Fruit fly (Drosophila melanogaster) whole organism, embryonic: ENCODE measurements around the gene Sk1.
A peak's percentile ranks its signal among the peaks of the same experiment; 100 is the strongest.

Experiments used
- Asciz ChIP-seq: fragments of 200-800 bp; sonication (Bioruptor generic); optimal IDR thresholded peaks from 2 replicates; lab custom pipeline; 2017; ENCODE audit warnings: missing biosample characterization, mild to moderate bottlenecking, missing genetic modification characterization, missing genetic modification reagents
- CG10274 ChIP-seq: fragments of 200-800 bp; sonication (Bioruptor generic); optimal IDR thresholded peaks from 3 replicates; lab custom pipeline; 2017; ENCODE audit warnings: missing biosample characterization, mild to moderate bottlenecking, missing genetic modification characterization
- CG11723 ChIP-seq: fragments of 200-800 bp; sonication (Bioruptor generic); optimal IDR thresholded peaks from 2 replicates; lab custom pipeline; 2017; ENCODE audit warnings: missing biosample characterization, mild to moderate bottlenecking, missing genetic modification characterization
- CG12104 ChIP-seq: fragments of 200-800 bp; sonication (Bioruptor generic); optimal IDR thresholded peaks from 3 replicates; lab custom pipeline; 2016; ENCODE audit warnings: missing biosample characterization, missing genetic modification characterization
- CG12744 ChIP-seq: fragments of 200-800 bp; sonication (Bioruptor generic); optimal IDR thresholded peaks from 2 replicates; lab custom pipeline; 2016; ENCODE audit warnings: missing biosample characterization, missing genetic modification characterization
- CG12769 ChIP-seq: fragments of 200-800 bp; sonication (Bioruptor generic); optimal IDR thresholded peaks from 2 replicates; lab custom pipeline; 2019; ENCODE audit warnings: missing biosample characterization, mild to moderate bottlenecking, missing genetic modification characterization, moderate library complexity
- CG13296 ChIP-seq: fragments of 200-800 bp; sonication (Bioruptor generic); optimal IDR thresholded peaks from 3 replicates; lab custom pipeline; 2018; ENCODE audit warnings: missing biosample characterization, mild to moderate bottlenecking, missing genetic modification characterization
- CG13424 ChIP-seq: fragments of 200-800 bp; sonication (Bioruptor generic); optimal IDR thresholded peaks from 2 replicates; lab custom pipeline; 2019; ENCODE audit warnings: missing biosample characterization, mild to moderate bottlenecking, missing genetic modification characterization, moderate library complexity
- CG15514 ChIP-seq: fragments of 200-800 bp; sonication (Bioruptor generic); optimal IDR thresholded peaks from 3 replicates; lab custom pipeline; 2017; ENCODE audit warnings: missing biosample characterization, missing genetic modification characterization, mild to moderate bottlenecking, moderate library complexity, missing genetic modification reagents
- CG17359 ChIP-seq: fragments of 200-800 bp; sonication (Bioruptor generic); optimal IDR thresholded peaks from 3 replicates; lab custom pipeline; 2018; ENCODE audit warnings: missing biosample characterization, mild to moderate bottlenecking, missing genetic modification characterization, moderate library complexity
- CG18619 ChIP-seq: fragments of 200-800 bp; sonication (Bioruptor generic); optimal IDR thresholded peaks from 3 replicates; lab custom pipeline; 2017; ENCODE audit warnings: missing biosample characterization, mild to moderate bottlenecking, missing genetic modification characterization
- CG31365 ChIP-seq: fragments of 200-800 bp; sonication (Bioruptor generic); optimal IDR thresholded peaks from 2 replicates; lab custom pipeline; 2018; ENCODE audit warnings: missing biosample characterization, mild to moderate bottlenecking, missing genetic modification characterization
- CG4328 ChIP-seq: fragments of 200-800 bp; sonication (Bioruptor generic); optimal IDR thresholded peaks from 3 replicates; lab custom pipeline; 2017; ENCODE audit warnings: missing biosample characterization, missing genetic modification reagents, missing genetic modification characterization
- ERR ChIP-seq: fragments of 200-800 bp; sonication (Bioruptor generic); optimal IDR thresholded peaks from 2 replicates; lab custom pipeline; 2016; ENCODE audit warnings: missing biosample characterization, missing genetic modification characterization
- Fer3 ChIP-seq: fragments of 200-800 bp; sonication (Bioruptor generic); optimal IDR thresholded peaks from 2 replicates; lab custom pipeline; 2018; ENCODE audit warnings: missing biosample characterization, mild to moderate bottlenecking, missing genetic modification characterization, moderate library complexity
- Hand ChIP-seq: fragments of 200-800 bp; sonication (Bioruptor generic); optimal IDR thresholded peaks from 2 replicates; lab custom pipeline; 2017; ENCODE audit warnings: mild to moderate bottlenecking, missing biosample characterization, missing genetic modification reagents, missing genetic modification characterization
- Hr51 ChIP-seq, 2 experiments: fragments of 200-800 bp; sonication (Bioruptor generic); optimal IDR thresholded peaks; 2 replicates in 1 of 2; 3 replicates in 1 of 2; lab custom pipeline; 2016 to 2018; ENCODE audit warnings: missing biosample characterization in 2 of 2, missing genetic modification characterization in 2 of 2, mild to moderate bottlenecking in 1 of 2, moderate library complexity in 1 of 2
- Hsf ChIP-seq: fragments of 200-800 bp; sonication (Bioruptor generic); optimal IDR thresholded peaks from 3 replicates; lab custom pipeline; 2016; ENCODE audit warnings: missing biosample characterization, missing genetic modification characterization
- Meics ChIP-seq: fragments of 200-800 bp; sonication (Bioruptor generic); optimal IDR thresholded peaks from 2 replicates; lab custom pipeline; 2017; ENCODE audit warnings: missing biosample characterization, mild to moderate bottlenecking, missing genetic modification characterization
- NFAT ChIP-seq: fragments of 200-800 bp; sonication (Bioruptor generic); IDR thresholded peaks from 2 replicates; pipeline ENCODE4 v1.3.6; 2022; ENCODE audit warnings: missing biosample characterization, missing genetic modification characterization
- Nf-YB ChIP-seq: fragments of 200-800 bp; sonication (Bioruptor generic); optimal IDR thresholded peaks from 3 replicates; lab custom pipeline; 2019; ENCODE audit warnings: missing biosample characterization, mild to moderate bottlenecking, missing genetic modification characterization, moderate library complexity
- Nf-YC ChIP-seq: fragments of 200-800 bp; optimal IDR thresholded peaks from 3 replicates; lab custom pipeline; 2019; ENCODE audit warnings: missing biosample characterization, mild to moderate bottlenecking, missing genetic modification characterization, moderate library complexity
- Oli ChIP-seq: fragments of 200-800 bp; sonication (Bioruptor generic); optimal IDR thresholded peaks from 2 replicates; lab custom pipeline; 2018; ENCODE audit warnings: missing biosample characterization, mild to moderate bottlenecking, missing genetic modification characterization, moderate library complexity
- Ravus ChIP-seq: fragments of 200-800 bp; sonication (Bioruptor generic); IDR thresholded peaks from 2 replicates; pipeline ENCODE4 v1.3.6; 2022; ENCODE audit warnings: missing biosample characterization, missing genetic modification characterization
- Rfx ChIP-seq: fragments of 200-800 bp; sonication (Bioruptor generic); IDR thresholded peaks from 2 replicates; pipeline ENCODE4 v1.3.6; 2022; ENCODE audit warnings: missing biosample characterization, missing genetic modification characterization
- Sox100B ChIP-seq: fragments of 200-800 bp; sonication (Bioruptor generic); optimal IDR thresholded peaks from 3 replicates; lab custom pipeline; 2018; ENCODE audit warnings: missing biosample characterization, mild to moderate bottlenecking, missing genetic modification characterization
- TFAM ChIP-seq: fragments of 200-800 bp; sonication (Bioruptor generic); optimal IDR thresholded peaks from 2 replicates; lab custom pipeline; 2017; ENCODE audit warnings: missing biosample characterization, missing genetic modification characterization, inconsistent platforms
- Vsx1 ChIP-seq: fragments of 200-800 bp; sonication (Bioruptor generic); optimal IDR thresholded peaks from 2 replicates; lab custom pipeline; 2017; ENCODE audit warnings: missing biosample characterization, mild to moderate bottlenecking, missing genetic modification characterization, missing genetic modification reagents
- al ChIP-seq: fragments of 200-800 bp; sonication (Bioruptor generic); IDR thresholded peaks from 2 replicates; pipeline ENCODE4 v1.3.6; 2022; ENCODE audit warnings: missing biosample characterization, missing genetic modification characterization
- az2 ChIP-seq: fragments of 200-800 bp; sonication (Bioruptor generic); optimal IDR thresholded peaks from 3 replicates; lab custom pipeline; 2016; ENCODE audit warnings: missing biosample characterization, missing genetic modification characterization
- crc ChIP-seq: fragments of 200-800 bp; sonication (Bioruptor generic); optimal IDR thresholded peaks from 2 replicates; lab custom pipeline; 2016; ENCODE audit warnings: missing biosample characterization, missing genetic modification characterization
- dimm ChIP-seq: fragments of 200-800 bp; sonication (Bioruptor generic); IDR thresholded peaks from 2 replicates; pipeline ENCODE4 v1.3.6; 2022; ENCODE audit warnings: missing biosample characterization, missing genetic modification characterization
- exex ChIP-seq: fragments of 200-800 bp; sonication (Bioruptor generic); optimal IDR thresholded peaks from 4 replicates; lab custom pipeline; 2018; ENCODE audit warnings: missing biosample characterization, mild to moderate bottlenecking, missing genetic modification characterization, moderate library complexity
- fd3F ChIP-seq: fragments of 200-800 bp; sonication (Bioruptor generic); optimal IDR thresholded peaks from 2 replicates; lab custom pipeline; 2018; ENCODE audit warnings: missing biosample characterization, mild to moderate bottlenecking, missing genetic modification characterization, moderate library complexity
- ftz-f1 ChIP-seq: fragments of 200-800 bp; sonication (Bioruptor generic); optimal IDR thresholded peaks from 2 replicates; lab custom pipeline; 2016; ENCODE audit warnings: missing biosample characterization, missing genetic modification characterization
- nom ChIP-seq: fragments of 200-800 bp; sonication (Bioruptor generic); optimal IDR thresholded peaks from 2 replicates; lab custom pipeline; 2017; ENCODE audit warnings: missing biosample characterization, missing genetic modification characterization, mild to moderate bottlenecking, moderate library complexity, missing genetic modification reagents
- onecut ChIP-seq: fragments of 200-800 bp; sonication (Bioruptor generic); IDR thresholded peaks from 2 replicates; pipeline ENCODE4 v1.3.6; 2022; ENCODE audit warnings: missing biosample characterization, missing genetic modification characterization
- otp ChIP-seq: fragments of 200-800 bp; sonication (Bioruptor generic); IDR thresholded peaks from 3 replicates; pipeline ENCODE4, ENCODE4 v1.3.6; 2022; ENCODE audit warnings: missing biosample characterization, missing genetic modification characterization
- pb ChIP-seq: fragments of 200-800 bp; sonication (Bioruptor generic); optimal IDR thresholded peaks from 3 replicates; lab custom pipeline; 2016; ENCODE audit warnings: missing biosample characterization, missing genetic modification characterization
- rib ChIP-seq: fragments of 200-800 bp; sonication (Bioruptor generic); IDR thresholded peaks from 2 replicates; pipeline ENCODE4 v1.3.6; 2022; ENCODE audit warnings: missing biosample characterization, missing genetic modification characterization
- row ChIP-seq: fragments of 200-800 bp; sonication (Bioruptor generic); IDR thresholded peaks from 3 replicates; pipeline ENCODE4 v1.3.6; 2022; ENCODE audit warnings: missing biosample characterization, missing genetic modification characterization
- schlank ChIP-seq: fragments of 200-800 bp; sonication (Bioruptor generic); optimal IDR thresholded peaks from 2 replicates; lab custom pipeline; 2018; ENCODE audit warnings: missing biosample characterization, mild to moderate bottlenecking, missing genetic modification characterization
- so ChIP-seq: fragments of 200-800 bp; sonication (Bioruptor generic); IDR thresholded peaks from 3 replicates; pipeline ENCODE4 v1.3.6; 2022; ENCODE audit warnings: missing biosample characterization, missing genetic modification characterization
- stc ChIP-seq: fragments of 200-800 bp; sonication (Bioruptor generic); IDR thresholded peaks from 2 replicates; pipeline ENCODE4 v1.3.6; 2022; ENCODE audit warnings: missing biosample characterization, missing genetic modification characterization
- sug ChIP-seq: fragments of 200-800 bp; optimal IDR thresholded peaks from 2 replicates; lab custom pipeline; 2019; ENCODE audit warnings: missing biosample characterization, mild to moderate bottlenecking, missing genetic modification characterization, moderate library complexity
- tap ChIP-seq: fragments of 200-800 bp; optimal IDR thresholded peaks from 3 replicates; lab custom pipeline; 2019; ENCODE audit warnings: missing biosample characterization, mild to moderate bottlenecking, missing genetic modification characterization, moderate library complexity
- tin ChIP-seq: fragments of 200-800 bp; sonication (Bioruptor generic); optimal IDR thresholded peaks from 3 replicates; lab custom pipeline; 2016; ENCODE audit warnings: missing biosample characterization, missing genetic modification characterization
- trem ChIP-seq: fragments of 200-800 bp; optimal IDR thresholded peaks from 3 replicates; lab custom pipeline; 2019; ENCODE audit warnings: missing biosample characterization, mild to moderate bottlenecking, missing genetic modification characterization, moderate library complexity
- unpg ChIP-seq: fragments of 200-800 bp; sonication (Bioruptor generic); optimal IDR thresholded peaks from 3 replicates; lab custom pipeline; 2018; ENCODE audit warnings: missing biosample characterization, mild to moderate bottlenecking, missing genetic modification characterization, moderate library complexity
- vnd ChIP-seq: fragments of 200-800 bp; sonication (Bioruptor generic); IDR thresholded peaks from 3 replicates; pipeline ENCODE4 v1.3.6; 2022; ENCODE audit warnings: missing biosample characterization, missing genetic modification characterization; ENCODE audit not compliant: partially characterized antibody

Sk1 gene

DNA sequence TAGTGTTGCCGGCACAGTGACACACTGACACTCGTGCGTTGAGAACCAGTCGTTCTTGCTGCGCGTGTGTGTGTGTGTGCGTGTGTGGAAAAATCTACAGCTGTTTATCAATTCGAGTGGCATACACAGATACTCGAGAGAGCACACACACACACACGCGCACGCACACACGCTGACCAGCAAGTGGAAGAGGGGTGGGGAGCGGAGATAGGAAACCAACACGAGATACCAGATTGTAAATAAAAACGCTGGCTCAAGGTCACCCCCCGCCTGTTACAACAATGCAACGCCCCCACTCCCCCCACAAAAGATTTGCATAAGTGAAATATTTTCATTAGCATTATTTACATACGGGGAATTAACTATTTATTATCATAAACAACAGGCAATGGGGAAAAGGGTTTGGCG lies 15.1 kb upstream of the Sk1 start:
- TF ChIP-seq TFAM (GFP tag; lab: Kevin White, UChicago) (peak; percentile 7), otp (0 out of 3 replicates have a peak, but pooled peaks have one; percentile 24), Ravus (GFP tag; lab: Robert Waterston, UW) (no peak), ERR (GFP tag; lab: Kevin White, UChicago) (peak; percentile 80), dimm (GFP tag; lab: Robert Waterston, UW) (no peak), al (GFP tag; lab: Robert Waterston, UW) (no peak), Nf-YC (tag; lab: Kevin White, UChicago) (peak; percentile 14), Vsx1 (GFP tag; lab: Kevin White, UChicago) (peak; percentile 53), CG12769 (peak; percentile 57), onecut (GFP tag; lab: Robert Waterston, UW) (peak; percentile 25; the same call in 1 of the 2 replicates), Hr51 (GFP tag; optimal IDR thresholded peaks at IDR 0.05; lab: Kevin White, UChicago) (no peak), stc (GFP tag; lab: Robert Waterston, UW) (no peak), crc (GFP tag; lab: Kevin White, UChicago) (no peak), rib (0 out of 2 replicates have a peak, but pooled peaks have one; percentile 28), CG31365 (peak; percentile 31), so (0 out of 3 replicates have a peak, but pooled peaks have one; percentile 49), sug (tag; lab: Kevin White, UChicago) (peak; percentile 91), Sox100B (GFP tag; lab: Kevin White, UChicago) (peak; percentile 47), CG17359 (tag; lab: Kevin White, UChicago) (peak; percentile 32), Asciz (GFP tag; lab: Kevin White, UChicago) (peak; percentile 67), CG12104 (GFP tag; lab: Kevin White, UChicago) (peak; percentile 6), NFAT (GFP tag; lab: Robert Waterston, UW) (peak; percentile 54; the same call in 1 of the 2 replicates), CG10274 (GFP tag; lab: Kevin White, UChicago) (peak; percentile 10), Fer3 (peak; percentile 41), CG13296 (GFP tag; lab: Kevin White, UChicago) (peak; percentile 61), Rfx (GFP tag; lab: Robert Waterston, UW) (peak; percentile 33; the same call in 1 of the 2 replicates), tap (tag; lab: Kevin White, UChicago) (peak; percentile 3), az2 (GFP tag; lab: Kevin White, UChicago) (no peak), CG18619 (GFP tag; lab: Kevin White, UChicago) (peak; percentile 21), CG4328 (GFP tag; lab: Kevin White, UChicago) (peak; percentile 54), fd3F (GFP tag; lab: Kevin White, UChicago) (peak; percentile 25), Hsf (GFP tag; lab: Kevin White, UChicago) (no peak), schlank (tag; lab: Kevin White, UChicago) (peak; percentile 16), Hand (GFP tag; lab: Kevin White, UChicago) (no peak), nom (GFP tag; lab: Kevin White, UChicago) (no peak), CG12744 (GFP tag; lab: Kevin White, UChicago) (no peak), row (peak; percentile 5; the same call in 1 of the 3 replicates), Nf-YB (GFP tag; lab: Kevin White, UChicago) (peak; percentile 3), CG15514 (GFP tag; lab: Kevin White, UChicago) (peak; percentile 53), ftz-f1 (GFP tag; lab: Kevin White, UChicago) (peak; percentile 92), vnd (GFP tag; lab: Robert Waterston, UW) (peak; percentile 52; the same call in 2 of the 3 replicates), unpg (GFP tag; lab: Kevin White, UChicago) (peak; percentile 17), pb (GFP tag; lab: Kevin White, UChicago) (peak; percentile 11), Meics (peak; percentile 62), CG11723 (peak; percentile 31), Oli (no peak), CG13424 (tag; lab: Kevin White, UChicago) (peak; percentile 34), exex (tag; lab: Kevin White, UChicago) (peak; percentile 48), tin (GFP tag; lab: Kevin White, UChicago) (no peak), trem (tag; lab: Kevin White, UChicago) (no peak)
